Worm (Caenorhabditis elegans): ENCODE measurements around the gene srbc-83.

ce11 chrV:16285794-16286193, 11.4 kb upstream of the srbc-83 start, which contains the start of gene F28G4.4:
- TF ChIP-seq ceh-36 (tag; optimal IDR thresholded peaks at IDR 0.05) (no peak), flt-1 (GFP tag; IDR thresholded peaks at IDR 0.05) (no peak)
